Fruit fly (Drosophila melanogaster): Measurements from ENCODE around the gene GV1.
A peak's percentile ranks its signal among the peaks of the same experiment; 100 is the strongest.

Gene GV1

dm6 chr3L:1808631-1809030 is 1.8 kb upstream of the GV1 start:
- TF ChIP-seq CG33017 (tag; optimal IDR thresholded peaks at IDR 0.05): no peak
- peak; percentile 4 for TF ChIP-seq CG5204 (GFP tag; optimal IDR thresholded peaks at IDR 0.05)
- TF ChIP-seq CG7045 (GFP tag; optimal IDR thresholded peaks at IDR 0.05): peak; percentile 45

DNA sequence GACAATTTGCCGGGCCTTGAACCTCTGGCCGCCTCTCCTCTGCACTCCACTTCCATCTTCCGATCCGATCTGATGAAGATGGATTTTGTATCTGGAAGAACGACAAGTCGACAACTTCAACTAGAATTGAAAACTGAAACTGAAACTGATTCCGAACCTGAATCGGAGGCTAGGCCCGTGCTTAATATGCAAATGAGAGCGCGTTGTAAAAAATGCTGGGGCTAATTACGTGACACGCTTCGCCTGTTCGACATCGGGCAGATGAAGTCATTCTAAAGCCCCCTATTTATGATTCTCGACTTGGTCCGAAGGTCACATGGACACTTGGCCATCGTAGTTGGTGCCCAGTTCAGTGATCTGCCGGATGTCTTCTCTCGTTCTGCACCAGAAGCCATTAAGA is 6.2 kb downstream of the GV1 start:
- no peak for TF ChIP-seq CG7101 (tag; optimal IDR thresholded peaks at IDR 0.05)
- no peak for TF ChIP-seq bab1 (GFP tag; optimal IDR thresholded peaks at IDR 0.05)
- no peak for TF ChIP-seq kay (GFP tag; ENCODE audit: borderline replicate concordance)
- TF ChIP-seq ovo (GFP tag; optimal IDR thresholded peaks at IDR 0.05): no peak
- TF ChIP-seq cic (GFP tag; optimal IDR thresholded peaks at IDR 0.05): no peak
- no peak for TF ChIP-seq toe (GFP tag; optimal IDR thresholded peaks at IDR 0.05)
- no peak for TF ChIP-seq cnc (optimal IDR thresholded peaks at IDR 0.05)

DNA sequence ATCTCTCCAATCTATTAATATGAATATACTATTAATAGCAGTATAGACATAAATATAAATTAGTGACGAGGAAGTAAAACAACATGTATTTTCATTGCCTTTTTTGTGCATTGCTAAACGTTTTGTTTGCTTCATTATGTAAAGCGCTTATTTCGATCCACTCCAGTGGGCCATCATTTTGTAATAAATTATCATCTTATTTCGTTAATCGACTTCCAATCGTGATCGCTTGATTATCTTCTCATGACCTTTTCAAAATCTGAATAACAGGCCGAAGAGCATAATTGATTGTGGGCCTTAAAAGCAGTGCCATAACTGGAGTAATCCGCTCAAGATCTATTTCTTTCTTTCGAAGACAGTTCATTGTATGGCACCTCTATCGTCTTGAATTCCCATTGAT is 7.0 kb downstream of the GV1 start:
- no peak for TF ChIP-seq ovo (GFP tag; optimal IDR thresholded peaks at IDR 0.05)
- TF ChIP-seq CG12768 (GFP tag; optimal IDR thresholded peaks at IDR 0.05): no peak
- no peak for TF ChIP-seq bab1 (GFP tag; optimal IDR thresholded peaks at IDR 0.05)
- TF ChIP-seq Hr96 (GFP tag; optimal IDR thresholded peaks at IDR 0.05): no peak
- TF ChIP-seq toe (GFP tag; optimal IDR thresholded peaks at IDR 0.05): no peak
- no peak for TF ChIP-seq cnc (optimal IDR thresholded peaks at IDR 0.05)
- TF ChIP-seq kay (GFP tag; ENCODE audit: borderline replicate concordance): no peak

DNA sequence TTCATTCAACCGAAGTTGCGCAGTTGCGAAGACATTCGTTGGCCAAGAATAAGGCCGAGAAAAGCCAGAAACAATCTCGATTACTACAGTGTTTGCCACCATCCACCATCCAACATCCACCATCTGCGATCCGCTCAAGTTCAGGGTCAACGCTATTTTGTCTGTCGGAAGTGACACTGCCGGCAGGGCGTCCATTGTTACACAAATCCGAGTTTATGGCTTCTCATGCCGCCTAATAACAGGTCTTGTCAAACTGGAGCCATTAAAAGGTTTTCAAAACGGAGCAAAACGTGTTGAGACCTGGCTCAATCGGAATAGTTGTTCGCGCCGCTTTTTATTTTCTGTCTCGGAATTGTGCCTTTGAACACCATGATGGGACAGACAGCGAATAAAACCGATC is 8.4 kb downstream of the GV1 start:
- no peak for TF ChIP-seq cic (GFP tag; optimal IDR thresholded peaks at IDR 0.05)
- no peak for TF ChIP-seq CG14711 (tag; optimal IDR thresholded peaks at IDR 0.05)
- TF ChIP-seq Clk (GFP tag; optimal IDR thresholded peaks at IDR 0.05): no peak
- TF ChIP-seq CG7045 (GFP tag; optimal IDR thresholded peaks at IDR 0.05): no peak
- no peak for TF ChIP-seq pad (GFP tag; optimal IDR thresholded peaks at IDR 0.05)
- TF ChIP-seq toe (GFP tag; optimal IDR thresholded peaks at IDR 0.05): no peak
- TF ChIP-seq CG5204 (GFP tag; optimal IDR thresholded peaks at IDR 0.05): no peak
- no peak for TF ChIP-seq bab1 (GFP tag; optimal IDR thresholded peaks at IDR 0.05)
- no peak for TF ChIP-seq CG11617 (GFP tag; optimal IDR thresholded peaks at IDR 0.05)
- TF ChIP-seq CG7101 (tag; optimal IDR thresholded peaks at IDR 0.05): no peak
- TF ChIP-seq Crg-1 (GFP tag; optimal IDR thresholded peaks at IDR 0.05): no peak
- TF ChIP-seq Hr96 (GFP tag; optimal IDR thresholded peaks at IDR 0.05): no peak
- no peak for TF ChIP-seq ovo (GFP tag; optimal IDR thresholded peaks at IDR 0.05)
- TF ChIP-seq CG12768 (GFP tag; optimal IDR thresholded peaks at IDR 0.05): no peak
- no peak for TF ChIP-seq tj (GFP tag; optimal IDR thresholded peaks at IDR 0.05)
- TF ChIP-seq CG33017 (tag; optimal IDR thresholded peaks at IDR 0.05): no peak

DNA sequence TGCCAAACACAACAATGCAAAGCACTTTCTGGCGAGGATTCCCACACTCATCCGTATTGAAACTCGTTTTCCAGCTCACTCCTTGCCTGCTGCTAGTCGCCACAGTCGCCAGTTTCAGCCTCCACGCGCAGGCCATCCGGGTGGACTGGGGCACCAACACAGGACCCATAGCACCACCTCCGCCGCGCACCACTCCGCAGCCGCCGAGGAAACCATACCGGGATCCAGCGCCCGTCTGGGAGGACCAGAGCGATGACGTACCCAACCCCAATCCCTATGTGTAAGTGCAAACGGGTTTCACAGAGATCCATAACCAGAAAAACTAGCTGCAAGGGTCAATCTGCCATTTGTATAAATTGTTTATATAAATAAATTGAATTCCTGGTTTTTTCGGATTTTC is 10.8 kb downstream of the GV1 start:
- TF ChIP-seq Crg-1 (GFP tag; optimal IDR thresholded peaks at IDR 0.05) (no peak), Mnt (GFP tag; optimal IDR thresholded peaks at IDR 0.05) (no peak), CG7045 (GFP tag; optimal IDR thresholded peaks at IDR 0.05) (no peak), pad (GFP tag; optimal IDR thresholded peaks at IDR 0.05) (no peak), CG1620 (GFP tag; optimal IDR thresholded peaks at IDR 0.05) (no peak), CG5204 (GFP tag; optimal IDR thresholded peaks at IDR 0.05) (no peak)

DNA sequence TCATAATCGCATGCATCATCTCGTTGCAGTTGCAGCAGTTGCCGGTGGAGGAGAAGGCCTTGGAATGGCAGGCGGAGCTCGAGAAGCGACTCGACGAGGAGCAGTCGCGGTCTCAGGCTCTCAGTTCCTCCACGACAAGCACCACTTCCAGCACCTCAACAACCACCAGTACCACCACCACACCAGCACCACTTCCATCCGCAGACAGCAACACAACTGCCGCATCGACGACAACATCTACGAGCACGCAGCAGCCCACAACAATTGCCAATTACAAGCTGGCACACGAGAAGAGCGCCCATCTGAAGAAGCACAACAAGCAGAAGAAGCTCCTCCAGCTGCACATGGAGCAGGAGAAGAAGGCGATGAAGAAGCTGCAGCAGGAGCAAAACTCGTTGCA is 12.0 kb downstream of the GV1 start:
- TF ChIP-seq toe (GFP tag; optimal IDR thresholded peaks at IDR 0.05) (no peak), CG12768 (GFP tag; optimal IDR thresholded peaks at IDR 0.05) (no peak), CG1620 (GFP tag; optimal IDR thresholded peaks at IDR 0.05) (no peak), ovo (GFP tag; optimal IDR thresholded peaks at IDR 0.05) (no peak), tj (GFP tag; optimal IDR thresholded peaks at IDR 0.05) (no peak)

DNA sequence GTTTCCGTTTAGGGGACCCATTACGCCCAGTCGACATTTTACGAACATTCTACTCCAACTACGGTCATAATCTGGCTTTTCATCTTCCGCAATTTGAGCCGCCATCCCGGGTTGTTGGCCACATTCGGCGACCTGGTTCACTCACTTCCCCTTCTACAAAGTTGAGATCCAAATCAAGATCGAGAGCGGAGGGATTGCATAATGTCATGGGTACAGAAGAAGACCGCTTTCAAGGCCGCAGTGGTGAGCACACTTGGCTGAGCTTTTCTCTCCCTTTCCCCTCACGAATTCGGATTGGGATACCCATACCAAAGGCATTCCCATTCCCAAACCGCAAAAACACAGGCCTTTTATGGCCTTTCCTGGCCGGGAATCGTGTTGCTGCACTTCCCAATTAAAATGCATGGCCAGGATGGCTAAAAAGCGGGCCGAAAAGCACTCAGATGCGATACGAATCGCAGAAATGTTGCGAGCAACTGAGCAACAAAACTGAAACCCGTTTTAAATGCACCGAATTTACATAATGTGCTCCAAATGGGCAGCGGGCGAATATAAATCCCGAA is 17.5 kb downstream of the GV1 start:
- no peak for TF ChIP-seq CG1620 (GFP tag; optimal IDR thresholded peaks at IDR 0.05)
- TF ChIP-seq bab1 (GFP tag; optimal IDR thresholded peaks at IDR 0.05): no peak
- no peak for TF ChIP-seq CG5204 (GFP tag; optimal IDR thresholded peaks at IDR 0.05)
- TF ChIP-seq CG12768 (GFP tag; optimal IDR thresholded peaks at IDR 0.05): no peak
- TF ChIP-seq ovo (GFP tag; optimal IDR thresholded peaks at IDR 0.05): no peak

dm6 chr3L:1829539-1829938 is 19.2 kb downstream of the GV1 start:
- TF ChIP-seq bab1 (GFP tag; optimal IDR thresholded peaks at IDR 0.05): no peak

DNA sequence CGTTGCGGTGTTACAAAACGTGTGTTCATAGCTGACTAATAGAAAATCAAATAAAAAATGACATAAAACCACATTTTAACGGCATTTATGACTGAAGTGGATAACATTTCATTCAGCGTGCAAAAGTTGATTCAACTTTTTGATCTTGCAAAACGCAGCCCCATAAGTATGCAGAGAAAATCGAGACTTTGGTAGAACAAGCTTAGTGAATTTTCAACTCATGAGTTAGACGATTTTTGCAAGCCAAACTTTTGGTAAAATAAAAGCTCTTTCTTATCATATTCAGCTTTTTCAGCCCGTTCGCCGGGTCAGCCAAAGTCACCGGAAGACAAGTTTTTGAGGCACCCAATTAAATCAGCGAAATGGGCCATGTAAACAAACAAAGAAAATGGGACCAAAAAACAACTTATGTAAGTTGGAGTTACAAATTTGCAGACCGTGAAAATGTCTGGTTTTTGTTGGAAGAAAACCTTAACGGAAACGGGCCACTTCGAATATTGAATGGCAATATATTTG is 21.4 kb downstream of the GV1 start, which contains the start of gene Cpr62Ba:
Cpr62Ba (minus strand) TSS at position 31 of the 516 bp plus-strand sequence.
- no peak for TF ChIP-seq CG7101 (tag; optimal IDR thresholded peaks at IDR 0.05)
